Fruit fly (Drosophila melanogaster) whole organism, adult: ENCODE results near the gene Tmtc1.

Experiments
- CG14711 ChIP-seq: fragments of 200-800 bp; sonication (Bioruptor generic); optimal IDR thresholded peaks from 2 replicates; lab custom pipeline; 2018; ENCODE audit warnings: missing biosample characterization, mild to moderate bottlenecking, missing genetic modification characterization, moderate library complexity
- CG5204 ChIP-seq: fragments of 200-800 bp; sonication (Bioruptor generic); optimal IDR thresholded peaks from 2 replicates; lab custom pipeline; 2016; ENCODE audit warnings: missing biosample characterization, missing genetic modification characterization
- CG7045 ChIP-seq: fragments of 200-800 bp; sonication (Bioruptor generic); optimal IDR thresholded peaks from 2 replicates; lab custom pipeline; 2017; ENCODE audit warnings: missing biosample characterization, mild to moderate bottlenecking, missing genetic modification characterization
- Clk ChIP-seq: fragments of 200-800 bp; sonication (Bioruptor generic); optimal IDR thresholded peaks from 2 replicates; lab custom pipeline; 2017; ENCODE audit warnings: missing biosample characterization, missing genetic modification characterization
- Crg-1 ChIP-seq: fragments of 200-800 bp; sonication (Bioruptor generic); optimal IDR thresholded peaks from 2 replicates; lab custom pipeline; 2016; ENCODE audit warnings: missing biosample characterization, missing genetic modification characterization
- cnc ChIP-seq, 2 experiments: fragments of >200 bp; optimal IDR thresholded peaks; 2 replicates each; lab custom pipeline; 2017
- kay ChIP-seq: fragments of 200-800 bp; sonication (Bioruptor generic); peaks from one replicate; lab custom pipeline; 2016; ENCODE audit warnings: missing biosample characterization, missing genetic modification characterization, borderline replicate concordance
- ovo ChIP-seq: fragments of 200-800 bp; sonication (Bioruptor generic); optimal IDR thresholded peaks from 2 replicates; lab custom pipeline; 2016; ENCODE audit warnings: missing biosample characterization, missing genetic modification characterization
- tj ChIP-seq: fragments of 200-800 bp; sonication (Bioruptor generic); optimal IDR thresholded peaks from 3 replicates; lab custom pipeline; 2017; ENCODE audit warnings: missing biosample characterization, mild to moderate bottlenecking, missing genetic modification characterization, moderate library complexity

DNA sequence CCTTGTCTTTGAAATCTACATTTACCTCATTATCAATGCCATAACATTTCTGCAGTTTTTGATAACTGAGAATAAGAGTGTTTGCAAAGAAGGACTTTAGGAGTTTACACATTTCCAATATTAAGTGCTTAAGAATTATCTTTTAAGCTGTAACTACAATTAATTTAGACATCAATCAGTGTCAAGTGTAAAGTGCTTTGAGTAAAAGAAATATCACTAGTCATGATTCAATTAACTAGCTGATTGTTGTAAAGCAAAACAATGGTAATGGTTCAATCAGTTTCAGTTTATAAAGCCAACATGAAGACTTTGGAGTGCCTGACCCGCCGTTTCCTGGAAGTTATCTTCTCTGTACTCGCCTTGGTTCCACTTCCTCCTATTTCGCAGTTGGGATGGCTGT, 8.0 kb upstream of the Tmtc1 start, which contains the start of gene Gr23a:
- TF ChIP-seq cnc (optimal IDR thresholded peaks at IDR 0.05; lab: Kevin White, UChicago) (no peak), CG7045 (GFP tag; lab: Kevin White, UChicago) (no peak), Crg-1 (GFP tag; lab: Kevin White, UChicago) (no peak), kay (GFP tag; lab: Kevin White, UChicago) (no peak), tj (GFP tag; lab: Kevin White, UChicago) (no peak), CG5204 (no peak), Clk (GFP tag; lab: Kevin White, UChicago) (no peak), ovo (no peak), CG14711 (tag; lab: Kevin White, UChicago) (no peak)
